Worm (Caenorhabditis elegans): ENCODE measurements around the gene nspd-6.

DNA sequence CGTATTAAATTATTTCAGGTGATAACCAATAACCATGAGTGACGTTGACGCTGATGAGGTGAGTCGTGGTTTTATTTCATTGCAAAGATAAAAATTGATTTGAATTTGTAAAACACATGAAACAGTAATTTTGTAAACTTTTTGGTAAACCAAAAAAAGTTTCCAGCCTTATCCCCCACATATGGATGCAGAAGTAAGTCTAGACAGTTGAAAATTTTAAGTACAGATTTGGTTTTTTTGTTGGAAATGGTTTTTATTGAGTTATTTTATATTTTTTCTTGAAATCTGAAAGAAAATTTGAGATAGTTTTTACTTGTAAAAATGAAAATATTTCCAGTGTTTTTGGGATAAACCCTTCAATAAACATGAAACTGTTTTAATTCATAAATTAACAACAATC is 39.0 kb upstream of the nspd-6 start, which contains the start of gene tni-4:
- no peak for TF ChIP-seq hmg-4 (GFP tag; optimal IDR thresholded peaks at IDR 0.05)
- TF ChIP-seq ama-1 (optimal IDR thresholded peaks at IDR 0.05): no peak
- TF ChIP-seq hmbx-1 (tag; optimal IDR thresholded peaks at IDR 0.05): no peak
